Fruit fly (Drosophila melanogaster): ENCODE results near the gene Alr.
A peak's percentile ranks its signal among the peaks of the same experiment; 100 is the strongest.

Gene Alr

dm6 chrX:19701611-19702010, 46.5 kb upstream of the Alr start, which contains the start of gene Tcs4 (continued):
- TF ChIP-seq NK7.1 (GFP tag; optimal IDR thresholded peaks at IDR 0.05) (no peak), gcm (GFP tag; optimal IDR thresholded peaks at IDR 0.05) (peak; percentile 3), gce (GFP tag; IDR thresholded peaks at IDR 0.05) (no peak), Xrp1 (GFP tag; IDR thresholded peaks at IDR 0.05) (peak; percentile 43; the same call in 1 of the 2 replicates), CG17359 (tag; optimal IDR thresholded peaks at IDR 0.05) (peak; percentile 13), CG17802 (tag; optimal IDR thresholded peaks at IDR 0.05) (no peak), grau (tag; optimal IDR thresholded peaks at IDR 0.05) (peak; percentile 48), CG5953 (GFP tag; IDR thresholded peaks at IDR 0.05) (no peak), CG10209 (GFP tag; optimal IDR thresholded peaks at IDR 0.05) (peak; percentile 13), gem (tag; optimal IDR thresholded peaks at IDR 0.05) (peak; percentile 71), h (optimal IDR thresholded peaks at IDR 0.05) (no peak), CG30431 (GFP tag; optimal IDR thresholded peaks at IDR 0.05) (no peak), Dad (GFP tag; optimal IDR thresholded peaks at IDR 0.05) (no peak), tio (GFP tag; optimal IDR thresholded peaks at IDR 0.05) (no peak), GATAe (GFP tag; conservative IDR thresholded peaks at IDR 0.05) (no peak), CG3838 (GFP tag; optimal IDR thresholded peaks at IDR 0.05) (no peak), pan (optimal IDR thresholded peaks at IDR 0.05) (no peak), pan (GFP tag; optimal IDR thresholded peaks at IDR 0.05 in 1 of 2, IDR thresholded peaks at IDR 0.05 in 1 of 2) (peak in 1 of 2 experiments; percentile 21), CG9876 (GFP tag; optimal IDR thresholded peaks at IDR 0.05) (no peak), CG9437 (GFP tag; optimal IDR thresholded peaks at IDR 0.05) (no peak), run (tag; optimal IDR thresholded peaks at IDR 0.05) (no peak), CG18476 (GFP tag; optimal IDR thresholded peaks at IDR 0.05) (no peak), lab (GFP tag; optimal IDR thresholded peaks at IDR 0.05) (no peak), luna (GFP tag; optimal IDR thresholded peaks at IDR 0.05) (no peak), lilli (GFP tag; optimal IDR thresholded peaks at IDR 0.05) (no peak), CG8944 (GFP tag; optimal IDR thresholded peaks at IDR 0.05) (no peak), Stat92E (GFP tag; optimal IDR thresholded peaks at IDR 0.05) (no peak), hbn (GFP tag; IDR thresholded peaks at IDR 0.05; ENCODE audit: partially characterized antibody) (peak; percentile 56; the same call in 1 of the 2 replicates), CG4424 (GFP tag; optimal IDR thresholded peaks at IDR 0.05) (peak; percentile 10), usp (GFP tag; optimal IDR thresholded peaks at IDR 0.05) (no peak), CG32772 (GFP tag; IDR thresholded peaks at IDR 0.05) (no peak), sr (GFP tag; IDR thresholded peaks at IDR 0.05) (no peak), peb (GFP tag; IDR thresholded peaks at IDR 0.05) (no peak), Asciz (GFP tag; optimal IDR thresholded peaks at IDR 0.05) (no peak), eve (GFP tag; optimal IDR thresholded peaks at IDR 0.05) (no peak), D (optimal IDR thresholded peaks at IDR 0.05) (no peak), D (GFP tag; optimal IDR thresholded peaks at IDR 0.05) (no peak), C15 (GFP tag; IDR thresholded peaks at IDR 0.05) (no peak), shn (GFP tag; optimal IDR thresholded peaks at IDR 0.05) (no peak), CG12769 (tag; optimal IDR thresholded peaks at IDR 0.05) (no peak), dysf (GFP tag; IDR thresholded peaks at IDR 0.05) (no peak), HHEX (GFP tag; optimal IDR thresholded peaks at IDR 0.05) (no peak), CG14965 (GFP tag; optimal IDR thresholded peaks at IDR 0.05; ENCODE audit: borderline replicate concordance) (no peak), jing (GFP tag; optimal IDR thresholded peaks at IDR 0.05) (no peak), toy (GFP tag; IDR thresholded peaks at IDR 0.05) (no peak), da (GFP tag; optimal IDR thresholded peaks at IDR 0.05) (no peak), pros (GFP tag; optimal IDR thresholded peaks at IDR 0.05) (no peak), Drgx (GFP tag; IDR thresholded peaks at IDR 0.05) (0 out of 2 replicates have a peak, but pooled peaks have one; percentile 6), ATbp (GFP tag; optimal IDR thresholded peaks at IDR 0.05) (no peak), Kr (GFP tag; optimal IDR thresholded peaks at IDR 0.05) (no peak), B-H1 (GFP tag; IDR thresholded peaks at IDR 0.05) (no peak), prd (optimal IDR thresholded peaks at IDR 0.05) (no peak), prd (GFP tag; IDR thresholded peaks at IDR 0.05) (peak; percentile 26; the same call in 1 of the 3 replicates)
